Worm (Caenorhabditis elegans): ENCODE measurements around the gene cdc-50.B.

- TF ChIP-seq ceh-45 (GFP tag; IDR thresholded peaks at IDR 0.05) (no peak), pag-3 (tag; optimal IDR thresholded peaks at IDR 0.05; ENCODE audit: borderline replicate concordance) (no peak), C38D4.7 (GFP tag; optimal IDR thresholded peaks at IDR 0.05) (no peak), elt-4 (tag; optimal IDR thresholded peaks at IDR 0.05) (no peak), pha-2 (tag; optimal IDR thresholded peaks at IDR 0.05) (no peak), unc-3 (GFP tag; conservative IDR thresholded peaks at IDR 0.05) (no peak), unc-3 (tag; optimal IDR thresholded peaks at IDR 0.05) (no peak), K02D7.2 (tag; optimal IDR thresholded peaks at IDR 0.05) (no peak), ceh-18 (tag; optimal IDR thresholded peaks at IDR 0.05) (no peak), hlh-30 (tag; optimal IDR thresholded peaks at IDR 0.05; ENCODE audit: insufficient read depth) (no peak), ref-2 (tag; optimal IDR thresholded peaks at IDR 0.05) (no peak)
Observed at ce11 chrIV:8724907-8725306, 39.8 kb upstream of the cdc-50.B start.
